Fruit fly (Drosophila melanogaster) whole organism, adult: ENCODE results near the gene MetRS-m.
A peak's percentile ranks its signal among the peaks of the same experiment; 100 is the strongest.

Experiments used
- CG11617 ChIP-seq: fragments of 200-800 bp; sonication (Bioruptor generic); optimal IDR thresholded peaks from 2 replicates; lab custom pipeline; 2017; ENCODE audit warnings: mild to moderate bottlenecking, missing biosample characterization, missing genetic modification reagents, missing genetic modification characterization
- CG12768 ChIP-seq: fragments of 200-800 bp; sonication (Bioruptor generic); optimal IDR thresholded peaks from 2 replicates; lab custom pipeline; 2017; ENCODE audit warnings: missing biosample characterization, missing genetic modification characterization, mild to moderate bottlenecking, moderate library complexity, missing genetic modification reagents
- CG14711 ChIP-seq: fragments of 200-800 bp; sonication (Bioruptor generic); optimal IDR thresholded peaks from 2 replicates; lab custom pipeline; 2018; ENCODE audit warnings: missing biosample characterization, mild to moderate bottlenecking, missing genetic modification characterization, moderate library complexity
- CG1620 ChIP-seq: fragments of 200-800 bp; sonication (Bioruptor generic); optimal IDR thresholded peaks from 2 replicates; lab custom pipeline; 2016; ENCODE audit warnings: missing biosample characterization, missing genetic modification characterization
- CG33017 ChIP-seq: fragments of 200-800 bp; sonication (Bioruptor generic); optimal IDR thresholded peaks from 2 replicates; lab custom pipeline; 2018; ENCODE audit warnings: missing biosample characterization, mild to moderate bottlenecking, missing genetic modification characterization, moderate library complexity
- CG5204 ChIP-seq: fragments of 200-800 bp; sonication (Bioruptor generic); optimal IDR thresholded peaks from 2 replicates; lab custom pipeline; 2016; ENCODE audit warnings: missing biosample characterization, missing genetic modification characterization
- CG7045 ChIP-seq: fragments of 200-800 bp; sonication (Bioruptor generic); optimal IDR thresholded peaks from 2 replicates; lab custom pipeline; 2017; ENCODE audit warnings: missing biosample characterization, mild to moderate bottlenecking, missing genetic modification characterization
- CG7101 ChIP-seq: fragments of 200-800 bp; sonication (Bioruptor generic); optimal IDR thresholded peaks from 2 replicates; lab custom pipeline; 2018; ENCODE audit warnings: missing biosample characterization, mild to moderate bottlenecking, missing genetic modification characterization, moderate library complexity
- Clk ChIP-seq: fragments of 200-800 bp; sonication (Bioruptor generic); optimal IDR thresholded peaks from 2 replicates; lab custom pipeline; 2017; ENCODE audit warnings: missing biosample characterization, missing genetic modification characterization
- Crg-1 ChIP-seq: fragments of 200-800 bp; sonication (Bioruptor generic); optimal IDR thresholded peaks from 2 replicates; lab custom pipeline; 2016; ENCODE audit warnings: missing biosample characterization, missing genetic modification characterization
- Hr96 ChIP-seq: fragments of 200-800 bp; sonication (Bioruptor generic); optimal IDR thresholded peaks from 2 replicates; lab custom pipeline; 2016; ENCODE audit warnings: missing biosample characterization, missing genetic modification characterization
- Mnt ChIP-seq: fragments of 200-800 bp; sonication (Bioruptor generic); optimal IDR thresholded peaks from 2 replicates; lab custom pipeline; 2016; ENCODE audit warnings: missing biosample characterization, mild to moderate bottlenecking, missing genetic modification characterization
- bab1 ChIP-seq: fragments of 200-800 bp; sonication (Bioruptor generic); optimal IDR thresholded peaks from 3 replicates; lab custom pipeline; 2019; ENCODE audit warnings: missing biosample characterization, mild to moderate bottlenecking, missing genetic modification characterization, moderate library complexity
- cic ChIP-seq: fragments of 200-800 bp; sonication (Bioruptor generic); optimal IDR thresholded peaks from 2 replicates; lab custom pipeline; 2017; ENCODE audit warnings: missing biosample characterization, mild to moderate bottlenecking, missing genetic modification characterization, moderate library complexity
- cnc ChIP-seq, 2 experiments: fragments of >200 bp; optimal IDR thresholded peaks; 2 replicates each; lab custom pipeline; 2017
- kay ChIP-seq: fragments of 200-800 bp; sonication (Bioruptor generic); peaks from one replicate; lab custom pipeline; 2016; ENCODE audit warnings: missing biosample characterization, missing genetic modification characterization, borderline replicate concordance
- ovo ChIP-seq: fragments of 200-800 bp; sonication (Bioruptor generic); optimal IDR thresholded peaks from 2 replicates; lab custom pipeline; 2016; ENCODE audit warnings: missing biosample characterization, missing genetic modification characterization
- pad ChIP-seq: fragments of 200-800 bp; sonication (Bioruptor generic); optimal IDR thresholded peaks from 3 replicates; lab custom pipeline; 2017; ENCODE audit warnings: missing biosample characterization, missing genetic modification characterization, mild to moderate bottlenecking, moderate library complexity, missing genetic modification reagents
- tj ChIP-seq: fragments of 200-800 bp; sonication (Bioruptor generic); optimal IDR thresholded peaks from 3 replicates; lab custom pipeline; 2017; ENCODE audit warnings: missing biosample characterization, mild to moderate bottlenecking, missing genetic modification characterization, moderate library complexity
- toe ChIP-seq: fragments of 200-800 bp; sonication (Bioruptor generic); optimal IDR thresholded peaks from 2 replicates; lab custom pipeline; 2016; ENCODE audit warnings: missing biosample characterization, missing genetic modification characterization

The MetRS-m gene

DNA sequence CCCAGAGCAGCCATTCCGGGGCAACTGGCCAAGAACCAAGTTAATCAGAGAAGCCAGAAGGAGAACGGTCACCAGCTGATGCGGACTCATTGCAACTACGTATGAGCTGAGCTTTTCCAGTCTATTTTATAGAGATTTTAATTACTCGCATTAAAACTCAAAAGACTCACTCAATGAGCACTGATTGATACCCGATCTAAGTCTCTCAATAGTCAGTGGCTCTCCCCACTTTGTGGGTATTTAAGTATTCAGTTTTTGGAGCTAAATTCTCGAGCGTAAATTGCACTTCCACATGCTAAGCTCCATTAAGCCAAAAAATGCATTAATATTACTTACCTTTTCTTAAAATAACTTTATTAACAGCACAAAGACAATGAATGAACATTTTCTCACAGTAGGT lies 39.7 kb downstream of the MetRS-m start, which contains the start of gene CG31326:
Gene CG31326 (minus strand): TSS at position 101 of the 400 bp plus-strand sequence.
- TF ChIP-seq cic (GFP tag; lab: Kevin White, UChicago), result peak; percentile 36
- TF ChIP-seq CG1620, result no peak
- peak; percentile 2 for TF ChIP-seq Mnt (GFP tag; lab: Kevin White, UChicago)

- TF ChIP-seq pad (GFP tag; lab: Kevin White, UChicago) (peak; percentile 14), CG5204 (GFP tag; lab: Kevin White, UChicago) (peak; percentile 46), bab1 (GFP tag; lab: Kevin White, UChicago) (no peak), kay (peak; percentile 71), Crg-1 (GFP tag; lab: Kevin White, UChicago) (no peak), tj (GFP tag; lab: Kevin White, UChicago) (peak; percentile 8), toe (GFP tag; lab: Kevin White, UChicago) (no peak), CG1620 (no peak), CG7101 (tag; lab: Kevin White, UChicago) (peak; percentile 54), ovo (no peak), CG12768 (GFP tag; lab: Kevin White, UChicago) (peak; percentile 52), CG33017 (tag; lab: Kevin White, UChicago) (peak; percentile 62), cnc (optimal IDR thresholded peaks at IDR 0.05; lab: Kevin White, UChicago) (no peak), Mnt (GFP tag; lab: Kevin White, UChicago) (no peak), CG7045 (GFP tag; lab: Kevin White, UChicago) (peak; percentile 44), Hr96 (GFP tag; lab: Kevin White, UChicago) (no peak), Clk (GFP tag; lab: Kevin White, UChicago) (no peak), CG11617 (GFP tag; lab: Kevin White, UChicago) (no peak), cic (GFP tag; lab: Kevin White, UChicago) (peak; percentile 63), CG14711 (peak; percentile 64)
These were observed 42.0 kb downstream of the MetRS-m start, which contains the start of gene CG9649 for dm6 chr3R:14217839-14218238. Gene CG9649 (minus strand): TSS chr3R:14217882.

DNA sequence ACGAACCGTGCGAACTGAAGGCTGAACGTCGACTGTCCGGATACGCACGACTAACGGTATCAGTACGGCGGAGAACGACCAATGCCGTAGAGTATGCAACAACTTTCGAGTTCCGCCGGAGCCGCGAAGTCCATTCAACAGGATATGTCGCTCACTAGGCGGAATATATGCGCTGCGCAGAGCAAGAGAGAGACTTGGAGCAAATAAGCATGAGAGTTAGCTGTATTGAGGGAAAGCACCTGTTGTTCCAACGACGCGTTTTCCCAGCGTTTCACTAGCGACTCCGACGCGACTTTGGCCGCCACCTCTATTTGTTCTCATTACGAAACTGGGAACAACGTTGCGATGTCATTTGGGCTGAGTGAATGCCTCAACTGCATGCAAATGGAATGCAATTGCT lies 45.0 kb downstream of the MetRS-m start, which contains the start of gene Dop1R1:
Gene Dop1R1 (minus strand): TSS at position 35 of the 400 bp plus-strand sequence.
- no peak for TF ChIP-seq CG7045 (GFP tag; lab: Kevin White, UChicago)
- TF ChIP-seq CG7101 (tag; lab: Kevin White, UChicago), result no peak
